Fruit fly (Drosophila melanogaster) whole organism, adult: ENCODE measurements around the gene Arfrp1.

Source experiments
- Clk ChIP-seq: fragments of 200-800 bp; sonication (Bioruptor generic); optimal IDR thresholded peaks from 2 replicates; lab custom pipeline; 2017; ENCODE audit warnings: missing biosample characterization, missing genetic modification characterization
- Hr96 ChIP-seq: fragments of 200-800 bp; sonication (Bioruptor generic); optimal IDR thresholded peaks from 2 replicates; lab custom pipeline; 2016; ENCODE audit warnings: missing biosample characterization, missing genetic modification characterization
- kay ChIP-seq: fragments of 200-800 bp; sonication (Bioruptor generic); peaks from one replicate; lab custom pipeline; 2016; ENCODE audit warnings: missing biosample characterization, missing genetic modification characterization, borderline replicate concordance
- pad ChIP-seq: fragments of 200-800 bp; sonication (Bioruptor generic); optimal IDR thresholded peaks from 3 replicates; lab custom pipeline; 2017; ENCODE audit warnings: missing biosample characterization, missing genetic modification characterization, mild to moderate bottlenecking, moderate library complexity, missing genetic modification reagents

- no peak for TF ChIP-seq kay (GFP tag; lab: Kevin White, UChicago)
- peak; percentile 36 for TF ChIP-seq pad
- TF ChIP-seq Clk, result no peak
- TF ChIP-seq Hr96 (GFP tag; lab: Kevin White, UChicago), result no peak
Observed at dm6 chrX:9136776-9137550, 30.1 kb downstream of the Arfrp1 start.
